Fruit fly (Drosophila melanogaster) whole organism, adult: ENCODE data around the gene Coq6.

ENCODE experiments used
- CG11617 ChIP-seq: fragments of 200-800 bp; sonication (Bioruptor generic); optimal IDR thresholded peaks from 2 replicates; lab custom pipeline; 2017; ENCODE audit warnings: mild to moderate bottlenecking, missing biosample characterization, missing genetic modification reagents, missing genetic modification characterization
- CG12768 ChIP-seq: fragments of 200-800 bp; sonication (Bioruptor generic); optimal IDR thresholded peaks from 2 replicates; lab custom pipeline; 2017; ENCODE audit warnings: missing biosample characterization, missing genetic modification characterization, mild to moderate bottlenecking, moderate library complexity, missing genetic modification reagents
- CG14711 ChIP-seq: fragments of 200-800 bp; sonication (Bioruptor generic); optimal IDR thresholded peaks from 2 replicates; lab custom pipeline; 2018; ENCODE audit warnings: missing biosample characterization, mild to moderate bottlenecking, missing genetic modification characterization, moderate library complexity
- CG1620 ChIP-seq: fragments of 200-800 bp; sonication (Bioruptor generic); optimal IDR thresholded peaks from 2 replicates; lab custom pipeline; 2016; ENCODE audit warnings: missing biosample characterization, missing genetic modification characterization
- CG33017 ChIP-seq: fragments of 200-800 bp; sonication (Bioruptor generic); optimal IDR thresholded peaks from 2 replicates; lab custom pipeline; 2018; ENCODE audit warnings: missing biosample characterization, mild to moderate bottlenecking, missing genetic modification characterization, moderate library complexity
- CG5204 ChIP-seq: fragments of 200-800 bp; sonication (Bioruptor generic); optimal IDR thresholded peaks from 2 replicates; lab custom pipeline; 2016; ENCODE audit warnings: missing biosample characterization, missing genetic modification characterization
- CG7045 ChIP-seq: fragments of 200-800 bp; sonication (Bioruptor generic); optimal IDR thresholded peaks from 2 replicates; lab custom pipeline; 2017; ENCODE audit warnings: missing biosample characterization, mild to moderate bottlenecking, missing genetic modification characterization
- CG7101 ChIP-seq: fragments of 200-800 bp; sonication (Bioruptor generic); optimal IDR thresholded peaks from 2 replicates; lab custom pipeline; 2018; ENCODE audit warnings: missing biosample characterization, mild to moderate bottlenecking, missing genetic modification characterization, moderate library complexity
- Clk ChIP-seq: fragments of 200-800 bp; sonication (Bioruptor generic); optimal IDR thresholded peaks from 2 replicates; lab custom pipeline; 2017; ENCODE audit warnings: missing biosample characterization, missing genetic modification characterization
- Crg-1 ChIP-seq: fragments of 200-800 bp; sonication (Bioruptor generic); optimal IDR thresholded peaks from 2 replicates; lab custom pipeline; 2016; ENCODE audit warnings: missing biosample characterization, missing genetic modification characterization
- Hr96 ChIP-seq: fragments of 200-800 bp; sonication (Bioruptor generic); optimal IDR thresholded peaks from 2 replicates; lab custom pipeline; 2016; ENCODE audit warnings: missing biosample characterization, missing genetic modification characterization
- Mnt ChIP-seq: fragments of 200-800 bp; sonication (Bioruptor generic); optimal IDR thresholded peaks from 2 replicates; lab custom pipeline; 2016; ENCODE audit warnings: missing biosample characterization, mild to moderate bottlenecking, missing genetic modification characterization
- bab1 ChIP-seq: fragments of 200-800 bp; sonication (Bioruptor generic); optimal IDR thresholded peaks from 3 replicates; lab custom pipeline; 2019; ENCODE audit warnings: missing biosample characterization, mild to moderate bottlenecking, missing genetic modification characterization, moderate library complexity
- cic ChIP-seq: fragments of 200-800 bp; sonication (Bioruptor generic); optimal IDR thresholded peaks from 2 replicates; lab custom pipeline; 2017; ENCODE audit warnings: missing biosample characterization, mild to moderate bottlenecking, missing genetic modification characterization, moderate library complexity
- cnc ChIP-seq, 2 experiments: fragments of >200 bp; optimal IDR thresholded peaks; 2 replicates each; lab custom pipeline; 2017
- kay ChIP-seq: fragments of 200-800 bp; sonication (Bioruptor generic); peaks from one replicate; lab custom pipeline; 2016; ENCODE audit warnings: missing biosample characterization, missing genetic modification characterization, borderline replicate concordance
- ovo ChIP-seq: fragments of 200-800 bp; sonication (Bioruptor generic); optimal IDR thresholded peaks from 2 replicates; lab custom pipeline; 2016; ENCODE audit warnings: missing biosample characterization, missing genetic modification characterization
- pad ChIP-seq: fragments of 200-800 bp; sonication (Bioruptor generic); optimal IDR thresholded peaks from 3 replicates; lab custom pipeline; 2017; ENCODE audit warnings: missing biosample characterization, missing genetic modification characterization, mild to moderate bottlenecking, moderate library complexity, missing genetic modification reagents
- tj ChIP-seq: fragments of 200-800 bp; sonication (Bioruptor generic); optimal IDR thresholded peaks from 3 replicates; lab custom pipeline; 2017; ENCODE audit warnings: missing biosample characterization, mild to moderate bottlenecking, missing genetic modification characterization, moderate library complexity
- toe ChIP-seq: fragments of 200-800 bp; sonication (Bioruptor generic); optimal IDR thresholded peaks from 2 replicates; lab custom pipeline; 2016; ENCODE audit warnings: missing biosample characterization, missing genetic modification characterization

Coq6 gene

DNA sequence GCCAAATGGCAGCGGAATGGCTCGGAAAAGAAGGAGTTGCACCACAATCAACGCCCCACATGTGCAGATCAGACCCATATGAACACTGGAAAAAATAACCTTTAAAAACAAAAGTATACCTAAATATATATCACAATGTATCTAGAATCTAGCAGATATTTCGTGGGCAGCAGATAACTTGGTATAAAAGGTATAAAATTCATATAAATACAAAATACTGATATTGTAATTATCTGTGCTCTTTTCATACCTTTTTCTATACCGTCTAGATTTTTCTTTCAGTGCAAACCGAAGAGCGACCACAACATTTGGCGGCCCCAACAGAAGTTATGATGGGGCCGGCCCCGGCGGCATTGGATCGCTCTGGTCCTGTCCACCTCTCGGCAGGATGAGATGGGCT is 30.7 kb downstream of the Coq6 start:
- no peak for TF ChIP-seq ovo (GFP tag; lab: Kevin White, UChicago)
- no peak for TF ChIP-seq CG12768 (GFP tag; lab: Kevin White, UChicago)
- no peak for TF ChIP-seq Crg-1 (GFP tag; lab: Kevin White, UChicago)
- TF ChIP-seq CG33017 (tag; lab: Kevin White, UChicago), result no peak
- TF ChIP-seq kay (GFP tag; lab: Kevin White, UChicago), result no peak
- TF ChIP-seq Clk (GFP tag; lab: Kevin White, UChicago), result no peak
- TF ChIP-seq pad (GFP tag; lab: Kevin White, UChicago), result no peak
- TF ChIP-seq bab1 (GFP tag; lab: Kevin White, UChicago), result no peak

dm6 chr2L:5499458-5499857 is 32.6 kb downstream of the Coq6 start:
- TF ChIP-seq tj (GFP tag; lab: Kevin White, UChicago) (no peak), cic (no peak), CG7101 (no peak), CG33017 (tag; lab: Kevin White, UChicago) (no peak), pad (GFP tag; lab: Kevin White, UChicago) (no peak), CG1620 (GFP tag; lab: Kevin White, UChicago) (no peak), Mnt (no peak), Hr96 (GFP tag; lab: Kevin White, UChicago) (no peak), Crg-1 (GFP tag; lab: Kevin White, UChicago) (no peak), bab1 (GFP tag; lab: Kevin White, UChicago) (no peak), CG12768 (GFP tag; lab: Kevin White, UChicago) (no peak), cnc (optimal IDR thresholded peaks at IDR 0.05; lab: Kevin White, UChicago) (no peak), CG5204 (GFP tag; lab: Kevin White, UChicago) (no peak), CG14711 (tag; lab: Kevin White, UChicago) (no peak), CG7045 (GFP tag; lab: Kevin White, UChicago) (no peak)

DNA sequence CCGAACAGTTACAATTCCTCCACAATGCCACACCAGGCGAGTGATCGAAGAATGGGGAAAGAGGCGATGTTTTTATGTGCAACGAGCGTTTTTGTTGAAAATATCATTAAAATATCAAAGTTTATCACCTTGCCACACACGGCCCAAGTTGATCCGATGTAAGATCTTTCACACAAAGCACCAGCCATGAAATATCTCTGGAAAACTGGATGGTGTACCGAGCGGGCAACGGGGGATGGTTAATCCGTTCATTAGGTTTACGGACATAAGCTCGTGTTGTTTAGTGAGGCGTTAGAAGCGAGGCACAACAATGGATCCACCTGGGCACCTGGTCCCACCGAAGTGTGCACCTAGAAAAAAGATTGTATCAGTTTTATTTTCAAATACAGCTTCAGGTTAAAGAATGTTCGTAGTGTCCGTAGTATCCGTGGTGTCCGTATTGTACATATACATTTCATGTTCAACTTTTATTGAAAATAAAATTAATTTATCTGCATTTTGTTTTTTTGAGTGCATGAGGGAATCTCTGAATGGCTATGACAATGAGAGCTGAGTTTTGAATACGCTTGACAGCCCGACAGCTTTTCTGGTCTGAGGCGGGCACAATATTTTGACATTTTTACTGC is 35.4 kb downstream of the Coq6 start:
- TF ChIP-seq cic (no peak), cnc (optimal IDR thresholded peaks at IDR 0.05; lab: Kevin White, UChicago) (no peak)

- no peak for TF ChIP-seq tj (GFP tag; lab: Kevin White, UChicago)
- peak; percentile 18 for TF ChIP-seq CG5204 (GFP tag; lab: Kevin White, UChicago)
Measured at dm6 chr2L:5494808-5495356, 37.1 kb downstream of the Coq6 start.

DNA sequence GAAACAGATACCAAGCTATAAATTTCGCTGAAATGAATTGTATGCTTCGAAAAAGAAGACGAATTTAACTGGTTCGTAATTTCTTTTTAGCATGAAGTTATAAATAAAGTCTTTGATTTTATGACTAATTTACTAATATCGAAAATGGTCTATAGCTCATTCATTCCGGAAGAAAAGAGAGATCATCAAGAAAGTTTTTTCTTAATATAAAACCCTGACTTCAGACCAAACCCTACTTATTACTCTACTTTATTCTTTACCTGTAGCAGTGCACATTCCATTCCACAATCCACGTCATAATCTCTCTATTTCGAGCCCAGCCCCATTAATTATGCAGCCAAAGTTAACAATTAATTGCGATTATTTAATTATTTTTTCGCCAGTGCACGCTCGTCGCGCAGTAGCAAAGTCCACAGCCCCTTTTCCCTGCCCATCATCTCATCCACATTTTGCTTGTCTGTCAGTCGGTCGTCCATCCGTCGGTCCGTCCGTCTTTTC is 38.1 kb downstream of the Coq6 start:
- TF ChIP-seq toe (GFP tag; lab: Kevin White, UChicago), result no peak
- TF ChIP-seq Hr96 (GFP tag; lab: Kevin White, UChicago), result no peak
- no peak for TF ChIP-seq CG12768 (GFP tag; lab: Kevin White, UChicago)
- TF ChIP-seq kay (GFP tag; lab: Kevin White, UChicago), result no peak
- TF ChIP-seq tj (GFP tag; lab: Kevin White, UChicago), result no peak
- TF ChIP-seq CG33017 (tag; lab: Kevin White, UChicago), result no peak
- TF ChIP-seq cic, result no peak

- no peak for TF ChIP-seq CG7045 (GFP tag; lab: Kevin White, UChicago)
- TF ChIP-seq Mnt, result no peak
- TF ChIP-seq CG7101, result no peak
- TF ChIP-seq tj (GFP tag; lab: Kevin White, UChicago), result no peak
- no peak for TF ChIP-seq CG1620 (GFP tag; lab: Kevin White, UChicago)
Measured at dm6 chr2L:5492924-5493323, 39.1 kb downstream of the Coq6 start.

DNA sequence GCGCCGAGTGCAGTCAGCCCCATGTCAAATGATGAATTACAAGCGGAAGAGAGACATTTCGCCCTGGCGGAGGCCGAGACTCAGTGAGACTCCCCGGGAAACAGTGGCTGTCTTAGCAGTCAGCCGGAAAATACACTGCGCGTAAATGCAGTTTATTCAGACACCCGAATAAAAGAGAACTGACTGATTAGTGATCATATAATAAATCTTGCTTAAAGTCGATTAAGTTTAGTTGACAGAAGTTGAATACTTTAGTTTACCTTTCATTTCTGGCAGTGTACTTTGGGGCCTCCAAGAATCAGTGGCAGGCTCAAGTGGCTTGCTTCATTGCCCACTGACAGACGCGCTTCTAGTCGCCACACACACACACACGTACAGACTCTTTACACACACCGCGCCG is 40.8 kb downstream of the Coq6 start:
- no peak for TF ChIP-seq CG7101
- TF ChIP-seq Hr96 (GFP tag; lab: Kevin White, UChicago), result no peak
- no peak for TF ChIP-seq toe (GFP tag; lab: Kevin White, UChicago)
- no peak for TF ChIP-seq Clk (GFP tag; lab: Kevin White, UChicago)
- no peak for TF ChIP-seq Mnt
- TF ChIP-seq CG14711 (tag; lab: Kevin White, UChicago), result no peak
- TF ChIP-seq bab1 (GFP tag; lab: Kevin White, UChicago), result no peak
- TF ChIP-seq CG12768 (GFP tag; lab: Kevin White, UChicago), result no peak
- no peak for TF ChIP-seq tj (GFP tag; lab: Kevin White, UChicago)
- no peak for TF ChIP-seq pad (GFP tag; lab: Kevin White, UChicago)
- TF ChIP-seq CG5204 (GFP tag; lab: Kevin White, UChicago), result no peak
- no peak for TF ChIP-seq kay (GFP tag; lab: Kevin White, UChicago)
- TF ChIP-seq CG11617 (GFP tag; lab: Kevin White, UChicago), result no peak
- no peak for TF ChIP-seq cnc (optimal IDR thresholded peaks at IDR 0.05; lab: Kevin White, UChicago)
- TF ChIP-seq Crg-1 (GFP tag; lab: Kevin White, UChicago), result no peak
- no peak for TF ChIP-seq cic
- no peak for TF ChIP-seq CG7045 (GFP tag; lab: Kevin White, UChicago)
